Fruit fly (Drosophila melanogaster) whole organism, embryonic: ENCODE measurements around the gene CG14419.

Source experiments
- Atf-2 ChIP-seq: fragments of 200-800 bp; sonication (Bioruptor generic); optimal IDR thresholded peaks from 2 replicates; lab custom pipeline; 2016; ENCODE audit warnings: missing biosample characterization, missing genetic modification characterization
- CG13894 ChIP-seq: fragments of 200-800 bp; sonication (Bioruptor generic); optimal IDR thresholded peaks from 3 replicates; lab custom pipeline; 2018; ENCODE audit warnings: missing biosample characterization, mild to moderate bottlenecking, missing genetic modification characterization, moderate library complexity
- CG16779 ChIP-seq: fragments of 200-800 bp; sonication (Bioruptor generic); IDR thresholded peaks from 2 replicates; pipeline ENCODE4 v1.3.6; 2022; ENCODE audit warnings: missing biosample characterization, missing genetic modification characterization
- CG17385 ChIP-seq: fragments of 200-800 bp; sonication (Bioruptor generic); optimal IDR thresholded peaks from 3 replicates; lab custom pipeline; 2018; ENCODE audit warnings: missing biosample characterization, mild to moderate bottlenecking, missing genetic modification characterization
- CG2678 ChIP-seq: fragments of 200-800 bp; sonication (Bioruptor generic); optimal IDR thresholded peaks from 3 replicates; lab custom pipeline; 2019; ENCODE audit warnings: missing biosample characterization, mild to moderate bottlenecking, missing genetic modification characterization, moderate library complexity
- CG32532 ChIP-seq: fragments of 200-800 bp; sonication (Bioruptor generic); IDR thresholded peaks from 2 replicates; pipeline ENCODE4 v1.3.6; 2022; ENCODE audit warnings: missing biosample characterization, missing genetic modification characterization
- CG32772 ChIP-seq: fragments of 200-800 bp; sonication (Bioruptor generic); IDR thresholded peaks from 2 replicates; pipeline ENCODE4 v1.3.6; 2022; ENCODE audit warnings: missing biosample characterization, missing genetic modification characterization
- CG34422 ChIP-seq: fragments of 200-800 bp; sonication (Bioruptor generic); IDR thresholded peaks from 3 replicates; pipeline ENCODE4 v1.3.6; 2022; ENCODE audit warnings: missing biosample characterization, missing genetic modification characterization
- CG4730 ChIP-seq: fragments of 200-800 bp; sonication (Bioruptor generic); IDR thresholded peaks from 2 replicates; pipeline ENCODE4 v1.3.6; 2022; ENCODE audit warnings: missing biosample characterization, missing genetic modification characterization
- CG6175 ChIP-seq: fragments of 200-800 bp; sonication (Bioruptor generic); IDR thresholded peaks from 3 replicates; pipeline ENCODE4 v1.3.6; 2022; ENCODE audit warnings: missing biosample characterization, missing genetic modification characterization
- CG6272 ChIP-seq: fragments of 200-800 bp; sonication (Bioruptor generic); IDR thresholded peaks from 2 replicates; pipeline ENCODE4 v1.3.6; 2022; ENCODE audit warnings: missing biosample characterization, missing genetic modification characterization
- CG6791 ChIP-seq: fragments of 200-800 bp; sonication (Bioruptor generic); IDR thresholded peaks from 3 replicates; pipeline ENCODE4 v1.3.6; 2022; ENCODE audit warnings: missing biosample characterization, missing genetic modification characterization; ENCODE audit not compliant: partially characterized antibody
- CG8281 ChIP-seq: fragments of 200-800 bp; sonication (Bioruptor generic); optimal IDR thresholded peaks from 2 replicates; lab custom pipeline; 2018; ENCODE audit warnings: missing biosample characterization, mild to moderate bottlenecking, missing genetic modification characterization, moderate library complexity
- Doc3 ChIP-seq: fragments of 200-800 bp; sonication (Bioruptor generic); IDR thresholded peaks from 3 replicates; pipeline ENCODE4 v1.3.6; 2022; ENCODE audit warnings: missing biosample characterization, missing genetic modification characterization; ENCODE audit not compliant: partially characterized antibody
- E2f1 ChIP-seq: fragments of 200-800 bp; sonication (Bioruptor generic); IDR thresholded peaks from 2 replicates; pipeline ENCODE4 v1.3.6; 2022; ENCODE audit warnings: missing biosample characterization, missing genetic modification characterization
- E2f2 ChIP-seq: fragments of 200-800 bp; sonication (Bioruptor generic); IDR thresholded peaks from 2 replicates; pipeline ENCODE4 v1.3.6; 2022; ENCODE audit warnings: missing biosample characterization, missing genetic modification characterization
- Hr51 ChIP-seq, 2 experiments: fragments of 200-800 bp; sonication (Bioruptor generic); optimal IDR thresholded peaks; 2 replicates in 1 of 2; 3 replicates in 1 of 2; lab custom pipeline; 2016 to 2018; ENCODE audit warnings: missing biosample characterization in 2 of 2, missing genetic modification characterization in 2 of 2, mild to moderate bottlenecking in 1 of 2, moderate library complexity in 1 of 2
- Opbp ChIP-seq: fragments of 200-800 bp; sonication (Bioruptor generic); IDR thresholded peaks from 3 replicates; pipeline ENCODE4 v1.3.6; 2022; ENCODE audit warnings: missing biosample characterization, missing genetic modification characterization; ENCODE audit not compliant: partially characterized antibody
- Optix ChIP-seq: fragments of 200-800 bp; sonication (Bioruptor generic); IDR thresholded peaks from 3 replicates; pipeline ENCODE4 v1.3.6; 2022; ENCODE audit warnings: missing biosample characterization, missing genetic modification characterization
- Ptx1 ChIP-seq: fragments of 200-800 bp; sonication (Bioruptor generic); IDR thresholded peaks from 2 replicates; pipeline ENCODE4 v1.3.6; 2022; ENCODE audit warnings: missing biosample characterization, missing genetic modification characterization
- bowl ChIP-seq: fragments of 200-800 bp; sonication (Bioruptor generic); IDR thresholded peaks from 2 replicates; pipeline ENCODE4 v1.3.6; 2022; ENCODE audit warnings: missing biosample characterization, missing genetic modification characterization
- cad ChIP-seq: fragments of >200 bp; optimal IDR thresholded peaks from 2 replicates; lab custom pipeline; 2017; ENCODE audit warnings: missing biosample characterization, missing genetic modification characterization
- crc ChIP-seq: fragments of 200-800 bp; sonication (Bioruptor generic); optimal IDR thresholded peaks from 2 replicates; lab custom pipeline; 2016; ENCODE audit warnings: missing biosample characterization, missing genetic modification characterization
- crol ChIP-seq: fragments of 200-800 bp; sonication (Bioruptor generic); IDR thresholded peaks from 2 replicates; pipeline ENCODE4 v1.3.6; 2022; ENCODE audit warnings: missing biosample characterization, missing genetic modification characterization
- crp ChIP-seq, 2 experiments: fragments of 200-800 bp; sonication (Bioruptor generic); optimal IDR thresholded peaks; 2 replicates in 1 of 2; 3 replicates in 1 of 2; lab custom pipeline; 2017; ENCODE audit warnings: missing biosample characterization in 2 of 2, missing genetic modification characterization in 2 of 2, mild to moderate bottlenecking in 1 of 2, moderate library complexity in 1 of 2
- dan ChIP-seq: fragments of 200-800 bp; sonication (Bioruptor generic); IDR thresholded peaks from 2 replicates; pipeline ENCODE4 v1.3.6; 2022; ENCODE audit warnings: missing biosample characterization, missing genetic modification characterization
- dpn ChIP-seq, 2 experiments: fragments of 200-800 bp; sonication (Bioruptor generic); optimal IDR thresholded peaks; 3 replicates each; lab custom pipeline; 2016; ENCODE audit warnings: missing biosample characterization in 2 of 2, missing genetic modification characterization in 2 of 2
- ewg ChIP-seq: fragments of 200-800 bp; sonication (Bioruptor generic); optimal IDR thresholded peaks from 3 replicates; lab custom pipeline; 2017; ENCODE audit warnings: mild to moderate bottlenecking, missing biosample characterization, missing genetic modification reagents, missing genetic modification characterization
- klu ChIP-seq: fragments of 200-800 bp; sonication (Bioruptor generic); IDR thresholded peaks from 2 replicates; pipeline ENCODE4 v1.3.6; 2022; ENCODE audit warnings: missing biosample characterization, missing genetic modification characterization
- oc ChIP-seq: fragments of 200-800 bp; sonication (Bioruptor generic); optimal IDR thresholded peaks from 2 replicates; lab custom pipeline; 2018; ENCODE audit warnings: missing biosample characterization, mild to moderate bottlenecking, missing genetic modification characterization, moderate library complexity
- phol ChIP-seq: fragments of 200-800 bp; sonication (Bioruptor generic); optimal IDR thresholded peaks from 3 replicates; lab custom pipeline; 2018; ENCODE audit warnings: missing biosample characterization, mild to moderate bottlenecking, missing genetic modification characterization, moderate library complexity
- sd ChIP-seq: fragments of 200-800 bp; sonication (Bioruptor generic); optimal IDR thresholded peaks from 3 replicates; lab custom pipeline; 2018; ENCODE audit warnings: missing biosample characterization, mild to moderate bottlenecking, missing genetic modification characterization, moderate library complexity
- slbo ChIP-seq: fragments of 200-800 bp; sonication (Bioruptor generic); IDR thresholded peaks from 2 replicates; pipeline ENCODE4 v1.3.6; 2022; ENCODE audit warnings: missing biosample characterization, missing genetic modification characterization
- sqz ChIP-seq: fragments of 200-800 bp; sonication (Bioruptor generic); optimal IDR thresholded peaks from 3 replicates; lab custom pipeline; 2018; ENCODE audit warnings: missing biosample characterization, mild to moderate bottlenecking, missing genetic modification characterization
- sug ChIP-seq: fragments of 200-800 bp; optimal IDR thresholded peaks from 2 replicates; lab custom pipeline; 2019; ENCODE audit warnings: missing biosample characterization, mild to moderate bottlenecking, missing genetic modification characterization, moderate library complexity
- trh ChIP-seq: fragments of 200-800 bp; sonication (Bioruptor generic); optimal IDR thresholded peaks from 2 replicates; lab custom pipeline; 2016; ENCODE audit warnings: missing biosample characterization, missing genetic modification characterization
- ttk ChIP-seq: fragments of 200-800 bp; sonication (Bioruptor generic); IDR thresholded peaks from 2 replicates; pipeline ENCODE4 v2.1.2; 2022; ENCODE audit warnings: missing biosample characterization, missing genetic modification characterization
- tup ChIP-seq: fragments of 200-800 bp; sonication (Bioruptor generic); optimal IDR thresholded peaks from 2 replicates; lab custom pipeline; 2016; ENCODE audit warnings: missing biosample characterization, mild to moderate bottlenecking, missing genetic modification characterization, moderate library complexity
- vvl ChIP-seq: fragments of 200-800 bp; sonication (Bioruptor generic); IDR thresholded peaks from 2 replicates; pipeline ENCODE4 v1.3.6; 2022; ENCODE audit warnings: missing biosample characterization, missing genetic modification characterization

Gene CG14419

DNA sequence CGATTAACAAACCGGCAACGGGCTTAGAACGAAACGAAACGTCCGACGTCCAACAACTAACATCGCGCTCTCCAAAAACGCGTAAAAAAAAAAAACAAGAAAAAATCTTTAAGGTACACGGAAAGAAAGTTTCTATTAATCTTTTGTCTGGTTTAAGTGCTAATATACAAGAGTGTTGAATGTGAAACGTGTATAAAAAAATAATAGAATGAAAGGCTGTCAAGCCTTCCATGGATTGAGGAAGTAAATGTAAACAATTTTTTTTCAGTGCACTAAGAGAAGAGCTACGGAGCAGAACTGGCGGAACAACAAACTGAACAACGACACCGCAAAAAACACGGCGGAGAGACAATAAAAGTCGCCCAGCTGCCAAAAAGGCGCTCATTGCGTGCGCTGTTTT, 34.0 kb upstream of the CG14419 start, which contains the start of gene CG3588 (continued):
- TF ChIP-seq E2f1 (GFP tag; lab: Robert Waterston, UW) (peak; percentile 77), dan (GFP tag; lab: Robert Waterston, UW) (no peak), bowl (0 out of 2 replicates have a peak, but pooled peaks have one; percentile 32), ewg (GFP tag; lab: Kevin White, UChicago) (no peak), Ptx1 (GFP tag; lab: Robert Waterston, UW) (peak; percentile 77), Doc3 (no peak), Optix (GFP tag; lab: Robert Waterston, UW) (no peak), Atf-2 (GFP tag; lab: Kevin White, UChicago) (peak; percentile 61), Opbp (GFP tag; lab: Robert Waterston, UW) (no peak), CG32772 (peak; percentile 76), CG4730 (GFP tag; lab: Robert Waterston, UW) (peak; percentile 69), phol (tag; lab: Kevin White, UChicago) (peak; percentile 51), CG6272 (GFP tag; lab: Robert Waterston, UW) (0 out of 2 replicates have a peak, but pooled peaks have one; percentile 15), CG34422 (peak; percentile 45; the same call in 2 of the 3 replicates), CG6791 (GFP tag; lab: Robert Waterston, UW) (no peak), oc (peak; percentile 2), CG8281 (tag; lab: Kevin White, UChicago) (no peak), CG2678 (tag; lab: Kevin White, UChicago) (peak; percentile 84), tup (GFP tag; lab: Kevin White, UChicago) (peak; percentile 12), CG16779 (peak; percentile 78), trh (GFP tag; lab: Kevin White, UChicago) (no peak), CG17385 (GFP tag; lab: Kevin White, UChicago) (peak; percentile 68), crp (GFP tag; optimal IDR thresholded peaks at IDR 0.05; lab: Kevin White, UChicago) (no peak), E2f2 (GFP tag; lab: Robert Waterston, UW) (peak; percentile 51), slbo (GFP tag; lab: Robert Waterston, UW) (peak; percentile 89)
- TF ChIP-seq, all 482 proteins: peak for 300

DNA sequence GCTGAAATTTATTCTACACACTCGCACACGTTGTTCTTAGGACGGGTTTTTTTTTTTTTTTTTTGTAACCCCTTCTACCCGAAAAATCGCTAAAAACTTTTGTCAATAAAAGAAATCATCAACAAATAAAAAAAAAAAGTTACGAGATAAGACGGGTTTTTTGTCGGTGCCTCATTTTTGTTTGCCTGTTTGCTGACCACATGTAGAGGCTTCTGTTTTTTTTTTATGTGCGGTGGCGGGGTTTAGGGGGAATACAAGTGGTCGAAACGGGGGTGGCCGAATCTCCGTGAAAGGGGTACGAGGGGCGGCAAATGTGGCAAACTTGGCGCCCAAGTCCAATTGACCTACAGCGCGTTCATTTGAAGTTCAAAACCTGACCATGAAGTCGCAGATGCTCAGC, 32.8 kb upstream of the CG14419 start:
- TF ChIP-seq CG32532 (GFP tag; lab: Robert Waterston, UW), result 0 out of 2 replicates have a peak, but pooled peaks have one; percentile 25
- peak; percentile 23; the same call in 1 of the 2 replicates for TF ChIP-seq slbo (GFP tag; lab: Robert Waterston, UW)
- TF ChIP-seq CG32772, result 0 out of 2 replicates have a peak, but pooled peaks have one; percentile 33
- TF ChIP-seq klu (GFP tag; lab: Robert Waterston, UW), result peak; percentile 74
- no peak for TF ChIP-seq cad
- TF ChIP-seq CG13894 (tag; lab: Kevin White, UChicago), result peak; percentile 36
- TF ChIP-seq crc, result no peak
- peak; percentile 71; the same call in 2 of the 3 replicates for TF ChIP-seq CG6175 (GFP tag; lab: Robert Waterston, UW)
- no peak for TF ChIP-seq sug (tag; lab: Kevin White, UChicago)
- no peak for TF ChIP-seq dpn (GFP tag; optimal IDR thresholded peaks at IDR 0.05; lab: Kevin White, UChicago)
- TF ChIP-seq sqz, result peak; percentile 59
- 0 out of 2 replicates have a peak, but pooled peaks have one; percentile 27 for TF ChIP-seq vvl (GFP tag; lab: Robert Waterston, UW)
- TF ChIP-seq sd (tag; lab: Kevin White, UChicago), result peak; percentile 46
- no peak for TF ChIP-seq Hr51 (GFP tag; optimal IDR thresholded peaks at IDR 0.05; lab: Kevin White, UChicago)
- TF ChIP-seq crol (GFP tag; lab: Robert Waterston, UW), result peak; percentile 83
- peak; percentile 42; the same call in 1 of the 2 replicates for TF ChIP-seq ttk
- TF ChIP-seq, all 482 proteins: peak for 11
